Fruit fly (Drosophila melanogaster): ENCODE measurements around the gene dsd.

DNA sequence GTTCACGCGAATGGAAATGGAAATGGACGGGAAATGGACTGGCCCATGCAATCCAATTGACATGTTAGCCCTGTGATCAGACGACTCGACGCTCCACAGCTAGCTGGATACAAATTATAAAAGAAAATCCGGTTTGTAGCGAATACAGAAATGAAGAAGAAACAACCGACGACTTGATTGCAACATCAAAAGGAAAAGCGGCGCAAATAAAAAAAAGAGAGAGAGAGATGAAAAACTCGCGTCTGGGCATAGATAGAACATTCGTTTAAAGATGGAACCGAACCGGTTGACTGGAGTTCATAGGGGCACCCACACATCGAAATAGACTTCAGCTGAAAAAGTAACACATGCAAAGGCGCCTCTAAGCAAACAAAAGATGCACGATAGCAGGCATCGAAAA is 51.3 kb downstream of the dsd start:
- TF ChIP-seq ttk (optimal IDR thresholded peaks at IDR 0.05) (no peak), h (optimal IDR thresholded peaks at IDR 0.05) (no peak), insv (optimal IDR thresholded peaks at IDR 0.05) (no peak), Myc (optimal IDR thresholded peaks at IDR 0.05) (no peak), Sin3A (optimal IDR thresholded peaks at IDR 0.05) (no peak), psq (optimal IDR thresholded peaks at IDR 0.05) (no peak)

Measured in Kc167 (cell line).